Worm (Caenorhabditis elegans): ENCODE measurements around the gene puf-6.
A peak's percentile ranks its signal among the peaks of the same experiment; 100 is the strongest.

ce11 chrII:13085951-13086350 lies 42.7 kb upstream of the puf-6 start:
- peak in 1 of 2 experiments; percentile 80 for TF ChIP-seq unc-62 (GFP tag; optimal IDR thresholded peaks at IDR 0.05 in 1 of 2)
- no peak for TF ChIP-seq unc-62 (tag; optimal IDR thresholded peaks at IDR 0.05)
- no peak for TF ChIP-seq lin-13 (GFP tag; optimal IDR thresholded peaks at IDR 0.05)
- no peak for TF ChIP-seq F26F4.8 (GFP tag; conservative IDR thresholded peaks at IDR 0.05)
- no peak for TF ChIP-seq ZK546.5 (tag; optimal IDR thresholded peaks at IDR 0.05)
- TF ChIP-seq D1046.2 (GFP tag; IDR thresholded peaks at IDR 0.05): no peak
- TF ChIP-seq unc-130 (GFP tag; optimal IDR thresholded peaks at IDR 0.05): no peak
- no peak for TF ChIP-seq lim-7 (GFP tag; IDR thresholded peaks at IDR 0.05)
- no peak for TF ChIP-seq ceh-32 (tag; optimal IDR thresholded peaks at IDR 0.05; ENCODE audit: poor library complexity)

Data from whole organism, L4 larva.